In genomic region chrIII:4428797-4429196, ce11 we compare ENCODE assay signal across 4 worm cellular contexts.
TF ChIP-seq lines count a peak whose summit lies in the region.

No protein-coding gene starts in this region.

TF ChIP-seq in whole organism, L2 larva, 48 proteins besides CTCF, POLR2A, EP300 and RAD21:
- no peak for TF ChIP-seq lin-11 (tag; optimal IDR thresholded peaks at IDR 0.05; lab: Kevin White, UChicago)
- TF ChIP-seq unc-55 (GFP tag; optimal IDR thresholded peaks at IDR 0.05; lab: Kevin White, UChicago) = peak; percentile 11
- TF ChIP-seq nhr-129 (tag; optimal IDR thresholded peaks at IDR 0.05; lab: Kevin White, UChicago) = peak; percentile 14

TF ChIP-seq in whole organism, L4 larva, 104 proteins besides CTCF, POLR2A, EP300 and RAD21 (continues in another document):
- TF ChIP-seq F49E8.2 (tag; optimal IDR thresholded peaks at IDR 0.05; lab: Kevin White, UChicago; ENCODE audit: borderline replicate concordance) (no peak), dmd-8 (GFP tag; IDR thresholded peaks at IDR 0.05; lab: Robert Waterston, UW) (peak; percentile 74; the same call in 1 of the 2 replicates), fkh-10 (GFP tag; optimal IDR thresholded peaks at IDR 0.05; lab: Kevin White, UChicago) (no peak), lin-13 (GFP tag; optimal IDR thresholded peaks at IDR 0.05; lab: Kevin White, UChicago) (peak; percentile 16), madf-5 (GFP tag; IDR thresholded peaks at IDR 0.05; lab: Robert Waterston, UW) (0 out of 4 replicates have a peak, but pooled peaks of 1 of the 2 experiments have one; percentile 51), ceh-62 (tag; optimal IDR thresholded peaks at IDR 0.05; lab: Kevin White, UChicago) (no peak), R02D3.7 (tag; optimal IDR thresholded peaks at IDR 0.05; lab: Kevin White, UChicago) (no peak), lin-38 (GFP tag; IDR thresholded peaks at IDR 0.05; lab: Robert Waterston, UW) (peak; percentile 64), daf-16 (GFP tag; optimal IDR thresholded peaks at IDR 0.05; lab: Kevin White, UChicago) (peak in 1 of 2 experiments; percentile 5), daf-16 (tag; optimal IDR thresholded peaks at IDR 0.05; lab: Kevin White, UChicago) (peak; percentile 56), aha-1 (tag; lab: Kevin White, UChicago) (peak; percentile 63), nhr-48 (tag; optimal IDR thresholded peaks at IDR 0.05; lab: Kevin White, UChicago) (peak; percentile 1), ZK337.2 (GFP tag; IDR thresholded peaks at IDR 0.05; lab: Robert Waterston, UW) (no peak), mep-1 (tag; optimal IDR thresholded peaks at IDR 0.05; lab: Kevin White, UChicago) (no peak), D1046.2 (GFP tag; IDR thresholded peaks at IDR 0.05; lab: Robert Waterston, UW) (0 out of 2 replicates have a peak, but pooled peaks have one; percentile 58), zag-1 (tag; optimal IDR thresholded peaks at IDR 0.05; lab: Kevin White, UChicago) (no peak), dve-1 (tag; optimal IDR thresholded peaks at IDR 0.05; lab: Kevin White, UChicago; ENCODE audit: insufficient read depth) (no peak), madf-9 (GFP tag; conservative IDR thresholded peaks at IDR 0.05; lab: Robert Waterston, UW) (0 out of 2 replicates have a peak, but pooled peaks have one; percentile 25), nhr-6 (tag; optimal IDR thresholded peaks at IDR 0.05; lab: Kevin White, UChicago) (no peak), sdz-12 (GFP tag; optimal IDR thresholded peaks at IDR 0.05; lab: Kevin White, UChicago) (peak; percentile 7), nhr-237 (tag; optimal IDR thresholded peaks at IDR 0.05; lab: Kevin White, UChicago) (no peak), saeg-2 (GFP tag; IDR thresholded peaks at IDR 0.05; lab: Robert Waterston, UW) (no peak), F26F4.8 (GFP tag; conservative IDR thresholded peaks at IDR 0.05; lab: Robert Waterston, UW) (peak; percentile 60; the same call in 1 of the 2 replicates), T20F7.1 (GFP tag; optimal IDR thresholded peaks at IDR 0.05; lab: Kevin White, UChicago) (no peak), ctbp-1 (GFP tag; IDR thresholded peaks at IDR 0.05; lab: Robert Waterston, UW) (peak; percentile 70; the same call in 1 of the 2 replicates), snpc-4 (tag; optimal IDR thresholded peaks at IDR 0.05; lab: Kevin White, UChicago) (peak; percentile 21), hlh-11 (tag; optimal IDR thresholded peaks at IDR 0.05; lab: Kevin White, UChicago) (peak; percentile 10), lin-39 (tag; optimal IDR thresholded peaks at IDR 0.05; lab: Kevin White, UChicago) (no peak)

TF ChIP-seq in whole organism, late embryonic, 69 proteins besides CTCF, POLR2A, EP300 and RAD21 (continues in another document):
- no peak for TF ChIP-seq nhr-11 (tag; optimal IDR thresholded peaks at IDR 0.05; lab: Kevin White, UChicago)
- TF ChIP-seq pqm-1 (tag; optimal IDR thresholded peaks at IDR 0.05; lab: Kevin White, UChicago) = no peak
- no peak for TF ChIP-seq nhr-232 (tag; optimal IDR thresholded peaks at IDR 0.05; lab: Kevin White, UChicago)
- TF ChIP-seq nfya-1 (tag; optimal IDR thresholded peaks at IDR 0.05; lab: Kevin White, UChicago) = no peak
- no peak for TF ChIP-seq syd-9 (tag; optimal IDR thresholded peaks at IDR 0.05; lab: Kevin White, UChicago)
- no peak for TF ChIP-seq ttx-3 (tag; optimal IDR thresholded peaks at IDR 0.05; lab: Kevin White, UChicago)
- TF ChIP-seq pha-2 (tag; optimal IDR thresholded peaks at IDR 0.05; lab: Kevin White, UChicago) = no peak
- TF ChIP-seq ceh-45 (GFP tag; IDR thresholded peaks at IDR 0.05; lab: Robert Waterston, UW) = 0 out of 2 replicates have a peak, but pooled peaks have one; percentile 42
- no peak for TF ChIP-seq ahr-1 (tag; optimal IDR thresholded peaks at IDR 0.05; lab: Kevin White, UChicago)
- TF ChIP-seq K09A11.1 (tag; optimal IDR thresholded peaks at IDR 0.05; lab: Kevin White, UChicago; ENCODE audit: insufficient read depth) = no peak
- peak; percentile 56 for TF ChIP-seq T23F11.4 (GFP tag; optimal IDR thresholded peaks at IDR 0.05; lab: Kevin White, UChicago)
- no peak for TF ChIP-seq ceh-34 (tag; optimal IDR thresholded peaks at IDR 0.05; lab: Kevin White, UChicago)
- no peak for TF ChIP-seq npax-4 (tag; optimal IDR thresholded peaks at IDR 0.05; lab: Kevin White, UChicago)
- TF ChIP-seq sox-4 (tag; optimal IDR thresholded peaks at IDR 0.05; lab: Kevin White, UChicago) = peak; percentile 8
- no peak for TF ChIP-seq pax-1 (tag; optimal IDR thresholded peaks at IDR 0.05; lab: Kevin White, UChicago)
- TF ChIP-seq C08G9.2 (tag; optimal IDR thresholded peaks at IDR 0.05; lab: Kevin White, UChicago) = peak; percentile 10
- TF ChIP-seq C38D4.7 (GFP tag; optimal IDR thresholded peaks at IDR 0.05; lab: Kevin White, UChicago) = peak; percentile 15
- no peak for TF ChIP-seq fkh-10 (GFP tag; optimal IDR thresholded peaks at IDR 0.05; lab: Kevin White, UChicago)
- TF ChIP-seq unc-3 (GFP tag; conservative IDR thresholded peaks at IDR 0.05; lab: Robert Waterston, UW) = peak; percentile 40; the same call in 1 of the 2 replicates
- no peak for TF ChIP-seq unc-3 (tag; optimal IDR thresholded peaks at IDR 0.05; lab: Kevin White, UChicago)
- TF ChIP-seq ceh-22 (tag; optimal IDR thresholded peaks at IDR 0.05; lab: Kevin White, UChicago) = no peak
- peak; percentile 14 for TF ChIP-seq Y22D7AL.16 (tag; optimal IDR thresholded peaks at IDR 0.05; lab: Kevin White, UChicago)
- no peak for TF ChIP-seq ceh-24 (tag; optimal IDR thresholded peaks at IDR 0.05; lab: Kevin White, UChicago)
- no peak for TF ChIP-seq ceh-30 (tag; optimal IDR thresholded peaks at IDR 0.05; lab: Kevin White, UChicago)
- no peak for TF ChIP-seq elt-4 (tag; optimal IDR thresholded peaks at IDR 0.05; lab: Kevin White, UChicago)
- no peak for TF ChIP-seq ceh-19 (GFP tag; optimal IDR thresholded peaks at IDR 0.05; lab: Kevin White, UChicago)
- TF ChIP-seq odd-2 (tag; optimal IDR thresholded peaks at IDR 0.05; lab: Kevin White, UChicago) = no peak
- no peak for TF ChIP-seq eyg-1 (tag; optimal IDR thresholded peaks at IDR 0.05; lab: Kevin White, UChicago)
- no peak for TF ChIP-seq hlh-6 (tag; optimal IDR thresholded peaks at IDR 0.05; lab: Kevin White, UChicago)
- TF ChIP-seq ceh-6 (GFP tag; optimal IDR thresholded peaks at IDR 0.05; lab: Kevin White, UChicago) = no peak
- no peak for TF ChIP-seq unc-86 (tag; optimal IDR thresholded peaks at IDR 0.05; lab: Kevin White, UChicago)
- TF ChIP-seq ceh-18 (tag; optimal IDR thresholded peaks at IDR 0.05; lab: Kevin White, UChicago) = no peak
- TF ChIP-seq lin-11 (tag; optimal IDR thresholded peaks at IDR 0.05; lab: Kevin White, UChicago) = no peak

TF ChIP-seq in whole organism, mixed stage, embryonic, 35 proteins besides CTCF, POLR2A, EP300 and RAD21:
- TF ChIP-seq sem-2 (GFP tag; optimal IDR thresholded peaks at IDR 0.05; lab: Kevin White, UChicago) (peak; percentile 36), mls-2 (tag; optimal IDR thresholded peaks at IDR 0.05; lab: Kevin White, UChicago) (peak; percentile 27), ceh-83 (GFP tag; optimal IDR thresholded peaks at IDR 0.05; lab: Kevin White, UChicago) (peak; percentile 57), lin-32 (GFP tag; optimal IDR thresholded peaks at IDR 0.05; lab: Kevin White, UChicago) (peak; percentile 39), sptf-1 (tag; optimal IDR thresholded peaks at IDR 0.05; lab: Kevin White, UChicago) (peak; percentile 50), bed-3 (GFP tag; optimal IDR thresholded peaks at IDR 0.05; lab: Kevin White, UChicago) (no peak), mep-1 (tag; optimal IDR thresholded peaks at IDR 0.05; lab: Kevin White, UChicago) (no peak), M03D4.4 (tag; optimal IDR thresholded peaks at IDR 0.05; lab: Kevin White, UChicago) (peak; percentile 61), nhr-12 (tag; optimal IDR thresholded peaks at IDR 0.05; lab: Kevin White, UChicago) (no peak), drap-1 (GFP tag; optimal IDR thresholded peaks at IDR 0.05; lab: Kevin White, UChicago) (peak; percentile 45), ceh-43 (GFP tag; optimal IDR thresholded peaks at IDR 0.05; lab: Kevin White, UChicago) (no peak), tbx-8 (GFP tag; optimal IDR thresholded peaks at IDR 0.05; lab: Kevin White, UChicago) (no peak)
